Worm (Caenorhabditis elegans) whole organism, mixed stage, embryonic: ENCODE measurements around the gene chil-16.

Source experiments
- M03D4.4 ChIP-seq: sonication (generic microtip); optimal IDR thresholded peaks from 2 replicates; lab custom pipeline; 2017; ENCODE audit warnings: mild to moderate bottlenecking, missing genetic modification characterization, missing compliant biosample characterization
- blmp-1 ChIP-seq: fragments of 150-350 bp; optimal IDR thresholded peaks from 2 replicates; lab custom pipeline; 2014; ENCODE audit warnings: missing biosample characterization, missing genetic modification characterization
- ceh-39 ChIP-seq: fragments of 150-350 bp; optimal IDR thresholded peaks from 2 replicates; lab custom pipeline; 2014; ENCODE audit warnings: missing biosample characterization, missing genetic modification characterization
- ceh-43 ChIP-seq: fragments of 200-800 bp; sonication (Bioruptor generic); optimal IDR thresholded peaks from 2 replicates; lab custom pipeline; 2018; ENCODE audit warnings: mild to moderate bottlenecking, missing genetic modification characterization, moderate library complexity, missing compliant biosample characterization
- ceh-83 ChIP-seq: fragments of 200-800 bp; sonication (Bioruptor generic); optimal IDR thresholded peaks from 2 replicates; lab custom pipeline; 2018; ENCODE audit warnings: mild to moderate bottlenecking, missing genetic modification characterization, missing compliant biosample characterization
- ces-1 ChIP-seq: fragments of 150-350 bp; optimal IDR thresholded peaks from 2 replicates; lab custom pipeline; 2014; ENCODE audit warnings: missing biosample characterization, missing genetic modification reagents, missing genetic modification characterization
- cnd-1 ChIP-seq: fragments of 200-800 bp; sonication (Bioruptor generic); optimal IDR thresholded peaks from 2 replicates; lab custom pipeline; 2018; ENCODE audit warnings: mild to moderate bottlenecking, missing genetic modification characterization, missing compliant biosample characterization
- drap-1 ChIP-seq: fragments of 200-800 bp; sonication (Bioruptor generic); optimal IDR thresholded peaks from 3 replicates; lab custom pipeline; 2018; ENCODE audit warnings: mild to moderate bottlenecking, missing genetic modification characterization, missing compliant biosample characterization
- elt-3 ChIP-seq: fragments of 150-350 bp; optimal IDR thresholded peaks from 2 replicates; lab custom pipeline; 2014; ENCODE audit warnings: missing biosample characterization, missing genetic modification characterization
- flh-1 ChIP-seq: fragments of 200-800 bp; sonication (Bioruptor generic); optimal IDR thresholded peaks from 2 replicates; lab custom pipeline; 2018; ENCODE audit warnings: mild to moderate bottlenecking, missing genetic modification characterization, moderate library complexity, missing compliant biosample characterization
- ham-2 ChIP-seq: fragments of 200-800 bp; sonication (Bioruptor generic); optimal IDR thresholded peaks from 2 replicates; lab custom pipeline; 2018; ENCODE audit warnings: mild to moderate bottlenecking, missing genetic modification characterization, missing compliant biosample characterization
- hlh-1 ChIP-seq: fragments of 150-350 bp; optimal IDR thresholded peaks from 2 replicates; lab custom pipeline; 2014; ENCODE audit warnings: missing biosample characterization, missing genetic modification reagents, missing genetic modification characterization
- lin-13 ChIP-seq: fragments of 150-350 bp; optimal IDR thresholded peaks from 2 replicates; lab custom pipeline; 2014; ENCODE audit warnings: missing biosample characterization, missing genetic modification characterization
- lin-32 ChIP-seq: fragments of 200-800 bp; sonication (Bioruptor generic); optimal IDR thresholded peaks from 2 replicates; lab custom pipeline; 2018; ENCODE audit warnings: mild to moderate bottlenecking, missing genetic modification characterization, missing compliant biosample characterization
- lsy-2 ChIP-seq: fragments of 150-350 bp; optimal IDR thresholded peaks from 2 replicates; lab custom pipeline; 2014; ENCODE audit warnings: missing biosample characterization, missing genetic modification characterization
- mep-1 ChIP-seq: fragments of 150-350 bp; optimal IDR thresholded peaks from 2 replicates; lab custom pipeline; 2017; ENCODE audit warnings: missing biosample characterization, missing genetic modification reagents, missing genetic modification characterization, inconsistent platforms
- mls-2 ChIP-seq: sonication (generic microtip); optimal IDR thresholded peaks from 2 replicates; lab custom pipeline; 2016; ENCODE audit warnings: mild to moderate bottlenecking, missing genetic modification characterization, moderate library complexity, missing compliant biosample characterization
- nhr-12 ChIP-seq: fragments of 150-350 bp; optimal IDR thresholded peaks from 2 replicates; lab custom pipeline; 2014; ENCODE audit warnings: missing biosample characterization, missing genetic modification characterization
- nhr-2 ChIP-seq: fragments of 150-350 bp; optimal IDR thresholded peaks from 2 replicates; lab custom pipeline; 2014; ENCODE audit warnings: missing biosample characterization, missing genetic modification characterization
- nhr-237 ChIP-seq: fragments of 150-350 bp; optimal IDR thresholded peaks from 2 replicates; lab custom pipeline; 2014; ENCODE audit warnings: missing biosample characterization, missing genetic modification characterization
- nhr-28 ChIP-seq: fragments of 150-350 bp; optimal IDR thresholded peaks from 2 replicates; lab custom pipeline; 2014; ENCODE audit warnings: missing biosample characterization, missing genetic modification characterization
- pha-4 ChIP-seq: fragments of 150-350 bp; optimal IDR thresholded peaks from 2 replicates; lab custom pipeline; 2018; ENCODE audit warnings: missing biosample characterization, missing genetic modification reagents, missing genetic modification characterization
- sem-2 ChIP-seq: fragments of 200-800 bp; sonication (Bioruptor generic); optimal IDR thresholded peaks from 2 replicates; lab custom pipeline; 2018; ENCODE audit warnings: mild to moderate bottlenecking, missing genetic modification characterization, missing compliant biosample characterization
- snpc-4 ChIP-seq: fragments of 150-350 bp; optimal IDR thresholded peaks from 2 replicates; lab custom pipeline; 2014; ENCODE audit warnings: missing biosample characterization, missing genetic modification characterization
- sptf-1 ChIP-seq: sonication (generic microtip); optimal IDR thresholded peaks from 2 replicates; lab custom pipeline; 2017; ENCODE audit warnings: mild to moderate bottlenecking, missing genetic modification characterization, moderate library complexity, missing compliant biosample characterization
- unc-120 ChIP-seq: sonication (generic microtip); optimal IDR thresholded peaks from 2 replicates; lab custom pipeline; 2017; ENCODE audit warnings: missing genetic modification characterization, missing compliant biosample characterization; ENCODE audit not compliant: poor library complexity, severe bottlenecking
- unc-39 ChIP-seq: fragments of 150-350 bp; optimal IDR thresholded peaks from 2 replicates; lab custom pipeline; 2014; ENCODE audit warnings: missing biosample characterization, missing genetic modification characterization
- unc-62 ChIP-seq: fragments of 150-350 bp; optimal IDR thresholded peaks from 2 replicates; lab custom pipeline; 2014; ENCODE audit warnings: missing biosample characterization, missing genetic modification reagents, missing genetic modification characterization
- zip-8 ChIP-seq: fragments of 150-350 bp; optimal IDR thresholded peaks from 2 replicates; lab custom pipeline; 2014; ENCODE audit warnings: missing biosample characterization, missing genetic modification characterization
- ztf-11 ChIP-seq: fragments of 150-350 bp; optimal IDR thresholded peaks from 2 replicates; lab custom pipeline; 2014; ENCODE audit warnings: missing biosample characterization, missing genetic modification characterization

Gene chil-16

DNA sequence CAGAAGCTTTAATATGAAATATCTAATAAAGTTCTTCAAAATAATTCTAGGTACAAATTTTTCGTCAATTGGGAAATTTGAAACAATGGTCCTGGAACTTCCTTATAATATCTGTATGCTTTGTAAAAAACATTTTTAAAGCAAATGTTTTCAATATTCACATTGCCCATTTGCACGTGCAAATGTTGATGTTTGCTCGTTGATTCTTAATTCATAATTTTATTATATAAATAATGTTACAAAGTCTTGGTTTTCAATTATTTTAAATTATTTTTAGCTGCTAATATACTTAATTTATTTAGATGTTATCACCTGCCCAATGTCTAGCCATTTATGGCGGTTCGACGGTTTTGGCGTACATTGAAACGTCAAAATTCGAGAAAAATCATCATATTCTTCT lies 19.8 kb downstream of the chil-16 start, which contains the start of gene M176.11:
M176.11 (plus strand) TSS at position 301 of the 400 bp plus-strand sequence.
- TF ChIP-seq ces-1 (GFP tag; lab: Kevin White, UChicago) (no peak), pha-4 (tag; lab: Kevin White, UChicago) (no peak), flh-1 (GFP tag; lab: Kevin White, UChicago) (no peak), cnd-1 (tag; lab: Kevin White, UChicago) (no peak), nhr-28 (no peak), unc-120 (tag; lab: Kevin White, UChicago) (no peak)

DNA sequence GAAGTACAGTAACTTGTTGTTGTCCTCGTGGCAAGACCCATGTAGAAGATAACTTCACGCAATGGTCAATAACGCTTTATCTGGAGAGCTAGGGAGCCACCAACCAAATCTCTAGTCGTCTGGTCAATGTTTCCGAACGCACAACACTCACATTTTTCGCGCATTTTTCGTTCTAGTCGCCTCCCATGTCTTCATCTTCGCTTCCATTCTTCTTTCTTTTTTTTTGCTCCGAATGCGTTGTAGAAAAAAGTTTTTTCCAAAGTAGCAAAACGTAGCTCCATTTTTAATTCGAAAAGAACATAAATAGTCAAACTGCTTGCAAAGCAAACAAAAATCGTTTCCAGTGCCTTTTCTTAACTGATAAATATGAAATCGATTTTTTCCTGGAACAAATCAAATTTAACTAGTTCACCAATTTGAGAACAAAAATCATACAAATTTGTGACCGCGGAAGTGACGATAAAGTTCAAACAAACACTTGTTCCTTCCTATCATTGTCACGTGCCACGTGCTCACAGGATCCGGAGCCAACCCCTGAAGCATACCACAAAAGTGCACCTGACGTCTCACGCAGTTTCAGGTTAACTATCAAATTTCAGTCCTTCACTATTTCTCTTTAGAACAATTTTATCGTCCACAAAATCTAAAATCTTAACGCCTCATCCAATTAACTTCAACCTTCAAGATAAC lies 22.8 kb downstream of the chil-16 start:
- TF ChIP-seq sptf-1 (tag; lab: Kevin White, UChicago) = no peak
- no peak for TF ChIP-seq unc-120 (tag; lab: Kevin White, UChicago)

DNA sequence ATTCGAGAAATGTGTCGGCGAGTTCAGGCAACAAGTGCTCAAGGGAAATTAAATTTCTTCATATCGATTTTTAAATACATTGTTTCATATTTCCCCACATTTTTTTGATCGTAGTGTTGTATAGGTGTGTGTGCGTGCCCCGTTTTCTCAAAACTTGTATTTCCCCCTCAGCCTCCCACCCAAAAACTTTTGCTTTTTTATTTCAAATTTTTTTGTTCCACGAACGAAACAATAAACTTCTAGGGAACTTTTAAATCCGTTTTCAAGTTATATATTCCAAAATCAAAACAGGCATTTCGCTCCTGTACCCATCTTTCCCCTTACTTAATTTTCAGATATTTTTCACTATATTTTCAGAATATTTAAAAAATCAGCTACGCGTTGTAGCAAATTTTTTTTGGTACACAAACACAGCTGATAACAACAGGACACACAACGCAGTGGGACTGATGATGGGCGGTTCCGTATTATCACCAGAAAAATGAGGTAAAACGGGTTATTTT lies 23.6 kb downstream of the chil-16 start, which contains the start of the genes M176.4 and M176.16:
M176.4 (plus strand) TSS at position 301 of the 503 bp plus-strand sequence.
M176.16 (plus strand) TSS at position 453 of the 503 bp plus-strand sequence.
- TF ChIP-seq hlh-1 (no peak), pha-4 (tag; lab: Kevin White, UChicago) (no peak), nhr-12 (tag; lab: Kevin White, UChicago) (no peak), unc-62 (GFP tag; lab: Kevin White, UChicago) (no peak), unc-39 (no peak), mls-2 (no peak), nhr-2 (tag; lab: Kevin White, UChicago) (no peak)

DNA sequence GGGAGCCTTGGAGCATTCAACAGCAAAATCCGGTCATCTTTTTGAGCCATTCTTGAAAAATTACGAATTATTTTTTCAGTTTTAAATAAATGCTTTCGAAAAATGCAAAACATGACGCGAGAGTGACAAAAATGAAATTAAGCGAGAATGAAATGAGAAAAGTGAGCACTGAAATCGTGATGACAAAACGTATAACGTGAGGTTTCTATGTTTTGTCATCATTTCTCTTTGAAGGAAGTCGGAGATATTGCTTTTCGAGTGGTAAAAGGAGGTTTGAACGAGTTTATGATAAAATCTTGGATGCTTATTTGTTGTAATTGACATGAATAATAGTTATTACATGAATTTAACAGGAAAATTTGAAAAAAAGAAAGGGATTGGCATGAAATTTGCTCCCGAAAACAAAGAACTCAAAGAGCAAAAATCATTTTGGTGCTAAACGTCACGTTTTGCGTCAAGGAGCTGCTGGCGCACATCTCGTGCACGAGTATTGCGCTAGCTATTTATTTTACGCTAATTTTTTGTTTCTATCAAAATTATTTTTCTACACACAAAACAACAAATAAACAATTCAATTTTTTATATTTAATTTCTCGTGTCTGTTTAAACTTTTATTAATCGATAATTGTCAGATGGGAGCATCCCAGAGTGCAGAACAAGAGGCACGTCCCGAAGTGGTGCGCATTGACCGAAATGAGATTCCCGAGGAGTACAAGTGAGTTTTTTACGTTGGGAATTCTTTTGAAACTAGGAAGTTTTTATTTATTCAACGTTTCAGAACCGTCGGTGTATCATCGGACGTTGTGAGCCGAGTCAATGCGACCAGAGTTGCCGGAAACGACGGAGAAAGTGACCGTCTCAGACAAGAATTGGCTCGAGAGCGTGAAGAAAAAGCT lies 25.1 kb downstream of the chil-16 start, which contains the start of the genes gss-1 and chch-3:
gss-1 (minus strand) TSS at position 51 of the 896 bp plus-strand sequence.
chch-3 (plus strand) TSS at position 633 of the 896 bp plus-strand sequence.
- TF ChIP-seq mep-1 (tag; lab: Kevin White, UChicago) (peak; percentile 68), lin-13 (tag; lab: Kevin White, UChicago) (peak; percentile 27), lsy-2 (tag; lab: Kevin White, UChicago) (peak; percentile 38), ces-1 (GFP tag; lab: Kevin White, UChicago) (no peak), ham-2 (GFP tag; lab: Kevin White, UChicago) (peak; percentile 39)
- TF ChIP-seq, all 35 proteins: peak for 4

DNA sequence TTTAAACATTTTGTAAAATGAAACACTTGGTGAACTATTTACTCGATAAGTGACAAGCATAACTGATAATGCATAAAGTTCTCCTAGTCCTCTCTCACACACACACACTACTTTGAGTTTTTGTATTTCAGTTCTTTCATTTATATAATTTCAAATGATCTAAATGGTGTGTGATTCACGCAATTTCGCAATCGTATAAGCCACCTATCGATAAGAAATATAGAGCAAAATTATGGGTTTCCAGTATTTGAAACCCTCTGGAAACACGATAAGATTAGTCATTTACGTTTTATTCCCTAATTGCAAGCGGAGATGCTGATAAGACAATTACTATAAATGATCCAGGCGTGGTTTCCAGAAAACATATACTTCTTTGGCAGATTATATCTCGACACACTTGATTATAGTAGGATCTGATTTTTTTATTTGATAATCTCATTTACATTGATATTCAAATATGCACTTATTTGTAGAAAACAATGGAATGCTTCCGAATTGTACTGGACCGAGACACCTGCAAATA lies 29.6 kb downstream of the chil-16 start, which contains the start of gene arrd-3:
arrd-3 (plus strand) TSS at position 473 of the 523 bp plus-strand sequence.
- TF ChIP-seq ham-2 (GFP tag; lab: Kevin White, UChicago) (no peak), lin-32 (GFP tag; lab: Kevin White, UChicago) (no peak), nhr-28 (no peak), ztf-11 (tag; lab: Kevin White, UChicago) (no peak), elt-3 (tag; lab: Kevin White, UChicago) (no peak), cnd-1 (tag; lab: Kevin White, UChicago) (no peak), ceh-39 (no peak), nhr-237 (tag; lab: Kevin White, UChicago) (no peak), lin-13 (tag; lab: Kevin White, UChicago) (no peak), nhr-12 (tag; lab: Kevin White, UChicago) (no peak), flh-1 (GFP tag; lab: Kevin White, UChicago) (no peak), unc-39 (no peak), pha-4 (tag; lab: Kevin White, UChicago) (no peak), unc-62 (GFP tag; lab: Kevin White, UChicago) (no peak)

DNA sequence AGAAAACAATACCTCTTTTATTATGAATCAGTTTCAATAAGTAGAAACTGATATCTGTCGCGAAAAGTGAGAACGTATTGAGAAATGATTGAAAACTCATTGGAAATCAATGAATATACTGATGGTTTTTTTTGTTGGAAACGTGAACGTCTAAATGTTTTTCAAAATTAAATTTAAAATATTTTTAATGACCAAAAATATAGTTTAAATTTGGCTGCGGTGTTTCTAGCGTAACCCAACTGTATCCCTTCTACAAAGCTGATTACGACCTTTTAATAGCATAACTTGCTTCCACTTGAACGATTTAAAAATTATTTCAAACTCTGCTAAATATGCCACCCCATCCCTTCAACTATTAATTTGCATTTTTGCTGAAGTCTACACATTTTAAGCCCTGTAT lies 30.2 kb downstream of the chil-16 start, which contains the start of gene M176.9:
M176.9 (minus strand) TSS at position 101 of the 400 bp plus-strand sequence.
- no peak for TF ChIP-seq sem-2 (GFP tag; lab: Kevin White, UChicago)
- TF ChIP-seq snpc-4 = no peak
- TF ChIP-seq M03D4.4 (tag; lab: Kevin White, UChicago) = no peak
- TF ChIP-seq nhr-28 = no peak
- no peak for TF ChIP-seq elt-3 (tag; lab: Kevin White, UChicago)
- TF ChIP-seq unc-120 (tag; lab: Kevin White, UChicago) = no peak
- TF ChIP-seq unc-39 = no peak
- TF ChIP-seq ceh-83 (GFP tag; lab: Kevin White, UChicago) = no peak
- no peak for TF ChIP-seq unc-62 (GFP tag; lab: Kevin White, UChicago)
- no peak for TF ChIP-seq mls-2
- TF ChIP-seq mep-1 (tag; lab: Kevin White, UChicago) = no peak
- TF ChIP-seq lin-32 (GFP tag; lab: Kevin White, UChicago) = no peak
- no peak for TF ChIP-seq drap-1 (GFP tag; lab: Kevin White, UChicago)
- no peak for TF ChIP-seq ces-1 (GFP tag; lab: Kevin White, UChicago)
- no peak for TF ChIP-seq cnd-1 (tag; lab: Kevin White, UChicago)
- TF ChIP-seq blmp-1 (tag; lab: Kevin White, UChicago) = no peak
- TF ChIP-seq nhr-237 (tag; lab: Kevin White, UChicago) = no peak
- no peak for TF ChIP-seq lin-13 (tag; lab: Kevin White, UChicago)
- no peak for TF ChIP-seq zip-8 (tag; lab: Kevin White, UChicago)
- TF ChIP-seq ceh-43 (GFP tag; lab: Kevin White, UChicago) = no peak
